Worm (Caenorhabditis elegans) whole organism, L2 larva: Measurements from ENCODE around the gene tbc-11.

ENCODE experiments used
- C34F6.9 ChIP-seq: fragments of 150-350 bp; optimal IDR thresholded peaks from 2 replicates; lab custom pipeline; 2014; ENCODE audit warnings: missing biosample characterization, missing genetic modification characterization
- Y55F3AM.14 ChIP-seq: fragments of 200-800 bp; sonication (Bioruptor generic); optimal IDR thresholded peaks from 2 replicates; lab custom pipeline; 2018; ENCODE audit warnings: mild to moderate bottlenecking, missing genetic modification characterization, missing compliant biosample characterization
- alr-1 ChIP-seq: fragments of 150-350 bp; optimal IDR thresholded peaks from 2 replicates; lab custom pipeline; 2014; ENCODE audit warnings: missing biosample characterization, missing genetic modification characterization
- egl-27 ChIP-seq: sonication (generic microtip); optimal IDR thresholded peaks from 3 replicates; lab custom pipeline; 2017; ENCODE audit warnings: missing biosample characterization, missing genetic modification reagents, missing genetic modification characterization
- elt-3 ChIP-seq: sonication (generic microtip); optimal IDR thresholded peaks from 2 replicates; lab custom pipeline; 2017; ENCODE audit warnings: missing biosample characterization, missing genetic modification characterization
- lin-13 ChIP-seq: fragments of 150-350 bp; optimal IDR thresholded peaks from 2 replicates; lab custom pipeline; 2014; ENCODE audit warnings: missing biosample characterization, missing genetic modification reagents, missing genetic modification characterization
- lsy-2 ChIP-seq, 2 experiments: fragments of 150-350 bp in 1 of 2; sonication (generic microtip) in 1 of 2; optimal IDR thresholded peaks; 2 replicates each; lab custom pipeline; 2014 to 2017; ENCODE audit warnings: missing biosample characterization in 2 of 2, missing genetic modification characterization in 2 of 2
- mab-5 ChIP-seq: fragments of 150-350 bp; optimal IDR thresholded peaks from 2 replicates; lab custom pipeline; 2014; ENCODE audit warnings: missing biosample characterization, missing genetic modification characterization
- mbf-1 ChIP-seq: sonication (generic microtip); optimal IDR thresholded peaks from 2 replicates; lab custom pipeline; 2017; ENCODE audit warnings: missing biosample characterization, missing genetic modification characterization
- mdl-1 ChIP-seq, 2 experiments: fragments of 150-350 bp in 1 of 2; sonication (generic microtip) in 1 of 2; optimal IDR thresholded peaks; 2 replicates each; lab custom pipeline; 2017; ENCODE audit warnings: missing biosample characterization in 2 of 2, missing genetic modification characterization in 2 of 2
- sma-9 ChIP-seq, 2 experiments: fragments of 150-350 bp in 1 of 2; sonication (generic microtip) in 1 of 2; optimal IDR thresholded peaks; 2 replicates each; lab custom pipeline; 2014 to 2016; ENCODE audit warnings: missing genetic modification characterization in 2 of 2, mild to moderate bottlenecking in 1 of 2, missing biosample characterization in 1 of 2, missing compliant biosample characterization in 1 of 2, missing genetic modification reagents in 1 of 2, moderate library complexity in 1 of 2
- unc-62 ChIP-seq: fragments of 150-350 bp; optimal IDR thresholded peaks from 2 replicates; lab custom pipeline; 2014; ENCODE audit warnings: missing biosample characterization, missing genetic modification reagents, missing genetic modification characterization
- zag-1 ChIP-seq: fragments of 150-350 bp; optimal IDR thresholded peaks from 2 replicates; lab custom pipeline; 2014; ENCODE audit warnings: missing biosample characterization, missing genetic modification characterization

DNA sequence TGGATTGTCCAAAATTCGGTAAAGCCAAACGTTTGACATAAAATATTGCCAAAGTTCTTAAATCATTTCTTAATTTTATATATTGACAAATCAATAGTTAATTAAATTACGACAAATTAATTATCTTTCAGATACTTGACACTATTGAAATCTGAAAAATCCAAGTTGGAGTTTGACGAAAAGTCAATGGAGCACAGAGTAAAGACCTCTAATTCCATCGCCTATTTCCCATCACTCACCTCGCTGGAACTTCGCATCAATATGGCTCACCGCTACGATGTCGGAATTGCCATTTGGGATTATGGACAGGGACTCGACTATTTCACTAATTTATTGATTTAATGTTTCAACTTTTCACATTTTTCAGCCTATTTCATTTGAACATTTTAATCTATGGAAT is 35.4 kb downstream of the tbc-11 start:
- TF ChIP-seq elt-3 (tag; lab: Kevin White, UChicago) (no peak), lin-13 (GFP tag; lab: Kevin White, UChicago) (no peak), C34F6.9 (tag; lab: Kevin White, UChicago) (no peak), unc-62 (GFP tag; lab: Kevin White, UChicago) (no peak), alr-1 (tag; lab: Kevin White, UChicago) (no peak), Y55F3AM.14 (GFP tag; lab: Kevin White, UChicago) (no peak), sma-9 (GFP tag; optimal IDR thresholded peaks at IDR 0.05; lab: Kevin White, UChicago) (no peak), sma-9 (tag; optimal IDR thresholded peaks at IDR 0.05; lab: Kevin White, UChicago) (no peak), zag-1 (no peak), lsy-2 (tag; optimal IDR thresholded peaks at IDR 0.05; lab: Kevin White, UChicago) (no peak), mdl-1 (tag; optimal IDR thresholded peaks at IDR 0.05; lab: Kevin White, UChicago) (no peak), egl-27 (tag; lab: Kevin White, UChicago) (no peak), mab-5 (tag; lab: Kevin White, UChicago) (no peak), mbf-1 (tag; lab: Kevin White, UChicago) (no peak)
